Fruit fly (Drosophila melanogaster): ENCODE results near the gene Hex-A.

Gene Hex-A

dm6 chrX:9554346-9554808 lies 31.1 kb upstream of the Hex-A start, which contains the start of gene RpS28b (continued):
- TF ChIP-seq Hr78 (GFP tag; optimal IDR thresholded peaks at IDR 0.05) (no peak), CG3995 (GFP tag; optimal IDR thresholded peaks at IDR 0.05) (peak; percentile 71), CG12942 (GFP tag; optimal IDR thresholded peaks at IDR 0.05) (peak; percentile 65), CG15696 (tag; optimal IDR thresholded peaks at IDR 0.05) (peak; percentile 10), CG14441 (GFP tag; IDR thresholded peaks at IDR 0.05) (peak; percentile 87), br (optimal IDR thresholded peaks at IDR 0.05) (no peak), kni (GFP tag; optimal IDR thresholded peaks at IDR 0.05) (peak; percentile 91), CG9215 (GFP tag; IDR thresholded peaks at IDR 0.05) (peak; percentile 73), salm (tag; optimal IDR thresholded peaks at IDR 0.05) (peak; percentile 72), dmrt99B (tag; optimal IDR thresholded peaks at IDR 0.05) (no peak), CG9817 (tag; optimal IDR thresholded peaks at IDR 0.05) (peak; percentile 87), zfh1 (GFP tag; IDR thresholded peaks at IDR 0.05) (peak; percentile 95), insv (GFP tag; optimal IDR thresholded peaks at IDR 0.05) (peak in 1 of 2 experiments; percentile 76), CG9797 (GFP tag; optimal IDR thresholded peaks at IDR 0.05) (peak; percentile 48), sens (GFP tag) (peak; percentile 95), ATbp (GFP tag; optimal IDR thresholded peaks at IDR 0.05) (peak; percentile 91), ap (GFP tag; IDR thresholded peaks at IDR 0.05) (peak; percentile 80), CG16813 (GFP tag; IDR thresholded peaks at IDR 0.05; ENCODE audit: partially characterized antibody) (peak; percentile 83), HLH3B (GFP tag; IDR thresholded peaks at IDR 0.05) (peak; percentile 85), btn (GFP tag; optimal IDR thresholded peaks at IDR 0.05) (peak; percentile 82), CG7987 (GFP tag; optimal IDR thresholded peaks at IDR 0.05) (peak; percentile 97), CG11560 (tag; IDR thresholded peaks at IDR 0.05) (peak; percentile 63; the same call in 2 of the 3 replicates), slp2 (GFP tag; optimal IDR thresholded peaks at IDR 0.05) (peak; percentile 89), prd (optimal IDR thresholded peaks at IDR 0.05) (no peak), prd (GFP tag; IDR thresholded peaks at IDR 0.05) (peak; percentile 81), Chrac-16 (GFP tag; optimal IDR thresholded peaks at IDR 0.05) (peak; percentile 17), CG14965 (GFP tag; optimal IDR thresholded peaks at IDR 0.05; ENCODE audit: borderline replicate concordance) (peak; percentile 73), tna (GFP tag; IDR thresholded peaks at IDR 0.05; ENCODE audit: partially characterized antibody) (peak; percentile 40), CG17186 (GFP tag; optimal IDR thresholded peaks at IDR 0.05) (peak; percentile 92), CG17359 (tag; optimal IDR thresholded peaks at IDR 0.05) (peak; percentile 88), NFAT (GFP tag; IDR thresholded peaks at IDR 0.05) (peak; percentile 97), BtbVII (GFP tag; optimal IDR thresholded peaks at IDR 0.05) (peak; percentile 89), al (GFP tag; IDR thresholded peaks at IDR 0.05) (peak; percentile 76), zf30C (GFP tag; optimal IDR thresholded peaks at IDR 0.05) (peak; percentile 61), en (GFP tag; optimal IDR thresholded peaks at IDR 0.05) (peak; percentile 80), Spps (tag; optimal IDR thresholded peaks at IDR 0.05) (peak; percentile 42), CG11504 (tag; optimal IDR thresholded peaks at IDR 0.05) (no peak), tup (GFP tag; optimal IDR thresholded peaks at IDR 0.05) (peak; percentile 46), tap (tag; optimal IDR thresholded peaks at IDR 0.05) (peak; percentile 62)

dm6 chrX:9556397-9556796 lies 29.1 kb upstream of the Hex-A start, which contains the start of gene CG15317:
Gene CG15317, minus strand, starts transcription at chrX:9556544.
- TF ChIP-seq CG13287 (GFP tag; IDR thresholded peaks at IDR 0.05; ENCODE audit: partially characterized antibody), result peak; percentile 83
- TF ChIP-seq E2f2 (GFP tag; IDR thresholded peaks at IDR 0.05), result 0 out of 2 replicates have a peak, but pooled peaks have one; percentile 20
- peak; percentile 67 for TF ChIP-seq vnd (GFP tag; IDR thresholded peaks at IDR 0.05; ENCODE audit: partially characterized antibody)
- peak; percentile 66; the same call in 2 of the 3 replicates for TF ChIP-seq CG14860 (GFP tag; IDR thresholded peaks at IDR 0.05; ENCODE audit: partially characterized antibody)
- peak; percentile 65; the same call in 1 of the 2 replicates for TF ChIP-seq CG42726 (GFP tag; IDR thresholded peaks at IDR 0.05; ENCODE audit: partially characterized antibody)
- TF ChIP-seq bbx (GFP tag; IDR thresholded peaks at IDR 0.05; ENCODE audit: partially characterized antibody), result peak; percentile 77
- TF ChIP-seq nerfin-2 (GFP tag; IDR thresholded peaks at IDR 0.05; ENCODE audit: partially characterized antibody), result peak; percentile 77
- TF ChIP-seq run (tag; optimal IDR thresholded peaks at IDR 0.05), result no peak
- peak; percentile 78; the same call in 2 of the 3 replicates for TF ChIP-seq Opbp (GFP tag; IDR thresholded peaks at IDR 0.05; ENCODE audit: partially characterized antibody)
- TF ChIP-seq hb (GFP tag; IDR thresholded peaks at IDR 0.05; ENCODE audit: partially characterized antibody), result peak; percentile 61; the same call in 1 of the 3 replicates
- TF ChIP-seq pzg (GFP tag; optimal IDR thresholded peaks at IDR 0.05), result peak; percentile 27
- TF ChIP-seq da (GFP tag; optimal IDR thresholded peaks at IDR 0.05), result no peak

Measured in whole organism, embryonic.